Worm (Caenorhabditis elegans) whole organism, L1 larva: ENCODE results near the gene Y71H2AM.29.

Source experiments
- aly-2 ChIP-seq: fragments of 150-350 bp; optimal IDR thresholded peaks from 2 replicates; lab custom pipeline; 2014; ENCODE audit warnings: missing biosample characterization, missing genetic modification characterization
- blmp-1 ChIP-seq: fragments of 150-350 bp; optimal IDR thresholded peaks from 2 replicates; lab custom pipeline; 2014; ENCODE audit warnings: missing biosample characterization, missing genetic modification characterization
- dpl-1 ChIP-seq, 3 experiments: fragments of 150-350 bp in 2 of 3; sonication (generic microtip) in 1 of 3; optimal IDR thresholded peaks; 2 replicates each; lab custom pipeline; 2014 to 2017; ENCODE audit warnings: missing biosample characterization in 3 of 3, missing genetic modification characterization in 3 of 3, missing genetic modification reagents in 3 of 3
- egl-27 ChIP-seq, 2 experiments: fragments of 150-350 bp in 1 of 2; sonication (generic microtip); optimal IDR thresholded peaks; 3 replicates each; lab custom pipeline; 2017 to 2018; ENCODE audit warnings: missing biosample characterization in 2 of 2, missing genetic modification characterization in 2 of 2, missing genetic modification reagents in 2 of 2
- fkh-10 ChIP-seq: sonication (generic microtip); optimal IDR thresholded peaks from 2 replicates; lab custom pipeline; 2017; ENCODE audit warnings: missing biosample characterization, missing genetic modification reagents, missing genetic modification characterization
- grh-1 ChIP-seq: fragments of 200-800 bp; sonication (Bioruptor generic); IDR thresholded peaks from 2 replicates; pipeline ENCODE4 v1.3.6; 2022; ENCODE audit warnings: missing genetic modification reagents, missing genetic modification characterization, missing compliant biosample characterization
- lin-39 ChIP-seq: fragments of 150-350 bp; optimal IDR thresholded peaks from 2 replicates; lab custom pipeline; 2014; ENCODE audit warnings: missing biosample characterization, missing genetic modification reagents, missing genetic modification characterization
- nhr-84 ChIP-seq: sonication (generic microtip); optimal IDR thresholded peaks from 2 replicates; lab custom pipeline; 2017; ENCODE audit warnings: missing biosample characterization, missing genetic modification characterization
- ztf-11 ChIP-seq, 2 experiments: sonication (generic microtip); optimal IDR thresholded peaks; 2 replicates each; lab custom pipeline; 2016 to 2017; ENCODE audit warnings: missing genetic modification characterization in 2 of 2, missing biosample characterization in 1 of 2, missing compliant biosample characterization in 1 of 2

DNA sequence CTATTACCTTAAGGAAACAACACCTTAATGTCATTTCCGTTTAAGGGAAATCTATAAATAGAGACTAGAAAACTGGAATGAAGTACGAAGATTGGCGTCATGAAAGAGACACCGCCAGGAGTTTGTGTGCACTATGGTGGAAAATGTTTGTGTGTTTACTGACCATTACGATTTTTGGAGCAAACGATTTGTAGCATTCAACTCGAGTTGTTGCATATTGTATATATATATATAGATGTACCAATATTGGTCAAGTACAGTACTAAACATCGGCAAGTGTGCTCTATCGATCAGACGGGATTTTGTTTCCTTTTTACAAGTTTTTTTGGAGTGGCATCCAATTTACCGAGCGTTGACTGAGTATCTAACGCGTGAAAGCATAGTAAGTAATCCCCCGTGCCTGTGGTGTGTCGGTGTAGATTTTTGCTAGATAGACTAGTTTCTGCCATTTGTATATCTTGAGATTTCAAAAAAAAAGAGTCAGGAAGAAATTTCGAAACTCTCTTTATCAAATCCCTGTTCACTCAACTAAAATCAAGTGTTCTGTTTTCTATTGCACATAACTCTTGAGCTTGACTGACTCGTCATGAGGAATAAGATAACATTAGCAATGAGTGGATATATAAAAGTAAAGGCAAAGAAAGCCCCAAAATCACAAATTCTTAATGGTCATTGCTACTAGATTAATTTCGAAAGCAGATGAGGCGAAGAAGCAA, 30.6 kb upstream of the Y71H2AM.29 start, which contains the start of the genes twk-45 and Y71H2AM.25:
- TF ChIP-seq nhr-84: no peak
- no peak for TF ChIP-seq ztf-11 (tag; optimal IDR thresholded peaks at IDR 0.05; lab: Kevin White, UChicago)
- TF ChIP-seq aly-2: no peak
- TF ChIP-seq blmp-1: no peak
- TF ChIP-seq dpl-1 (GFP tag; optimal IDR thresholded peaks at IDR 0.05; lab: Kevin White, UChicago): no peak
- TF ChIP-seq lin-39 (tag; lab: Kevin White, UChicago): no peak
- no peak for TF ChIP-seq egl-27 (tag; optimal IDR thresholded peaks at IDR 0.05; lab: Kevin White, UChicago)
- TF ChIP-seq fkh-10: no peak
- no peak for TF ChIP-seq grh-1 (GFP tag; lab: Robert Waterston, UW)
